Worm (Caenorhabditis elegans) whole organism, L4/young adult: ENCODE results near the gene nhr-126.

Source experiments
- W03F9.2 ChIP-seq: fragments of 150-350 bp; optimal IDR thresholded peaks from 2 replicates; lab custom pipeline; 2014; ENCODE audit warnings: missing biosample characterization, missing genetic modification characterization
- dao-5 ChIP-seq: sonication (generic microtip); optimal IDR thresholded peaks from 2 replicates; lab custom pipeline; 2016; ENCODE audit warnings: missing genotype, missing genetic modification characterization, moderate library complexity, missing compliant biosample characterization
- him-1 ChIP-seq: sonication (generic microtip); optimal IDR thresholded peaks from 2 replicates; lab custom pipeline; 2016; ENCODE audit warnings: missing genotype, missing genetic modification reagents, missing genetic modification characterization, missing compliant biosample characterization

ce11 chrV:2192117-2192516 lies 36.8 kb upstream of the nhr-126 start, which contains the start of gene nhr-13:
- no peak for TF ChIP-seq dao-5 (tag; lab: Kevin White, UChicago)
- TF ChIP-seq him-1 = no peak
- TF ChIP-seq W03F9.2 (tag; lab: Kevin White, UChicago) = no peak
